Worm (Caenorhabditis elegans): ENCODE data around the gene srh-41.
"Not testable (repeated sequence)": the region's sequence is repeated elsewhere in the genome, so short reads cannot be mapped to it uniquely, and the experiment has no call there.

The srh-41 gene

DNA sequence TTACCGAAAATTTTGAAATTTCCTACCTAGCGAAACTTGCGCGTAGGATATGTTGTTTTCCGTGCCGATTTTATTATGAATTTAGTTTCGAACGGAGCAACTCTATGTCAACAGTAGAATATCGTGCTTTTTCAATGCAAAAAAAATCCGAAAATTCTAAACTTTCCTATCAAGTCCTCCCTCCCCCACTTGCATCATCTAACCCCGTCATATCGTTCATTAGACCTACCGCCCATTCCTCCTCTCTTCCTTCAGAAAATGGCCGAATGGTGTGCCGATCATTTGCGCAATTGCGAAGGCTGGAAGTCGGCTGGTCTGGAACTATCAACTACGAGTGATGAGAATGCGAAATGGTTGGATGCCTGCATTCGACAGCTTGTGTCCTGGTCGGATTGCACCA, 9.9 kb upstream of the srh-41 start, which contains the start of gene Y54G11A.7:
Gene Y54G11A.7, plus strand, starts transcription at position 256 of the 400 bp plus-strand sequence.
- TF ChIP-seq pha-4, elt-4, fax-1 (tag; optimal IDR thresholded peaks at IDR 0.05): not testable (repeated sequence)

DNA sequence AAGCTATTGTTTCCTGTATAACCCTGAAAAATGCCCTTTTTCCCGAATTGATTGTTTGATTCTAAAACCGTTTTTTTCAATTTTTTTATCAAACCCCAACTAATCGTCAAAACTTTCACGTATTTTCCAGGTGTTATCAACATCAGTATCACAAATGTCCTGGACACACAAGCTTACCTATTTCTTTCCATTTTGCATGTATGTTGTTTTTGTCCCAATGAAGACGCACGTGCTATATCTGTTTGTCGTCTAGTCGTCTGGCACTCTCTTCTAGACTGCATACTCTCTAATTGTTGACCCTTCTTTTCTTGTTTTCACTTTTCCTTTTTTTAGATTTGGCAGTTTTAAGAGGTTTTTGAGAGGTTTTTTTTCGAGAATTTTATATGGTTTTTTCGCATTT, 9.1 kb upstream of the srh-41 start:
- TF ChIP-seq fkh-10 (GFP tag; optimal IDR thresholded peaks at IDR 0.05): no peak
- peak; percentile 66 for TF ChIP-seq hlh-30 (tag; optimal IDR thresholded peaks at IDR 0.05; ENCODE audit: insufficient read depth)
- TF ChIP-seq nhr-232 (tag; optimal IDR thresholded peaks at IDR 0.05): no peak

DNA sequence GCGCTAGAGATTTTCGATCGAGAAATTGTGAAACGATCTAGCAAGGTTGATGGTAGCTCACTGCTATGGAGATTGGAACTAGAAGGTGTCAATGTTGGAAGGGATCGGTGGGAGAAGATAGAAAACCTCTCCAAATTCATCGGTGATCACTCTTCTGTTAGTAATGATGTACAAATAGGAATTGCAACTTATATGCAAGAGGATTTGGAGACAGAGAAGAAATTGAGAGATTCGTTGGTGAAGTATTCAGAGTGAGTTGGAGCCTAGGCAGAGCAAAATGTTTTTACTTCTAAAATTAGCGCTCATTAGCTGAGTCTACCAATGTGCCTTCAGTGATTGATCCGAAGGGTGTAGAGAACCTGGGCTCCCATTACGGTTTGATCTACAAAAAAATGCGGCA, 7.2 kb upstream of the srh-41 start:
- TF ChIP-seq ahr-1 (tag; optimal IDR thresholded peaks at IDR 0.05) (no peak), K09A11.1 (tag; optimal IDR thresholded peaks at IDR 0.05; ENCODE audit: insufficient read depth) (no peak), C08G9.2 (tag; optimal IDR thresholded peaks at IDR 0.05) (no peak), pha-2 (tag; optimal IDR thresholded peaks at IDR 0.05) (no peak), ttx-3 (tag; optimal IDR thresholded peaks at IDR 0.05) (no peak), ceh-9 (tag; optimal IDR thresholded peaks at IDR 0.05) (no peak), syd-9 (tag; optimal IDR thresholded peaks at IDR 0.05) (no peak), pqm-1 (tag; optimal IDR thresholded peaks at IDR 0.05) (no peak), ceh-31 (tag; optimal IDR thresholded peaks at IDR 0.05) (no peak), unc-86 (tag; optimal IDR thresholded peaks at IDR 0.05) (no peak), tbx-7 (tag; optimal IDR thresholded peaks at IDR 0.05) (no peak)

DNA sequence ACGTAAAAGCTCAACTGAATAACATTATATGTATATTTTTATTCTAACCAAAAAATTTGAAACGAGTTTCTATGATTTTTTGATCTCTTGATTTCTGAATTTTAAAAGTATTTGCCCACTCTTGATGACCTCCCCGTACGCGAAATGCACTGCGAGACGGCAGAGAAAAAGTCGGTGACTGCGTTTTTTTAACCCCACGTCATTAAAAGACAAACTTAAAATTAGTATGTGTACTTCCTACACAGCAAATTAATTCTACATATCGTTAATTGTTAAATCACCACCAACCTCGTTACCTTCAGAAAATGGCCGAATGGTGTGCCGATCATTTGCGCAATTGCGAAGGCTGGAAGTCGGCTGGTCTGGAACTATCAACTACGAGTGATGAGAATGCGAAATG, 5.3 kb upstream of the srh-41 start, which contains the start of gene Y54G11A.4:
Gene Y54G11A.4, plus strand, starts transcription at position 301 of the 400 bp plus-strand sequence.
- TF ChIP-seq hlh-30 (tag; optimal IDR thresholded peaks at IDR 0.05; ENCODE audit: insufficient read depth): no peak
- TF ChIP-seq fax-1 (tag; optimal IDR thresholded peaks at IDR 0.05): no peak
- TF ChIP-seq hlh-8 (tag; optimal IDR thresholded peaks at IDR 0.05): no peak
- no peak for TF ChIP-seq ceh-45 (GFP tag; IDR thresholded peaks at IDR 0.05)
- no peak for TF ChIP-seq ttx-3 (tag; optimal IDR thresholded peaks at IDR 0.05)
- TF ChIP-seq C38D4.7 (GFP tag; optimal IDR thresholded peaks at IDR 0.05): no peak
- TF ChIP-seq pqm-1 (tag; optimal IDR thresholded peaks at IDR 0.05): no peak
- no peak for TF ChIP-seq ceh-19 (GFP tag; optimal IDR thresholded peaks at IDR 0.05)
- no peak for TF ChIP-seq pros-1 (tag; optimal IDR thresholded peaks at IDR 0.05)
- TF ChIP-seq zip-5 (tag; optimal IDR thresholded peaks at IDR 0.05): no peak
- no peak for TF ChIP-seq dve-1 (tag; optimal IDR thresholded peaks at IDR 0.05)
- no peak for TF ChIP-seq syd-9 (tag; optimal IDR thresholded peaks at IDR 0.05)
- no peak for TF ChIP-seq pha-4 (tag; optimal IDR thresholded peaks at IDR 0.05)

DNA sequence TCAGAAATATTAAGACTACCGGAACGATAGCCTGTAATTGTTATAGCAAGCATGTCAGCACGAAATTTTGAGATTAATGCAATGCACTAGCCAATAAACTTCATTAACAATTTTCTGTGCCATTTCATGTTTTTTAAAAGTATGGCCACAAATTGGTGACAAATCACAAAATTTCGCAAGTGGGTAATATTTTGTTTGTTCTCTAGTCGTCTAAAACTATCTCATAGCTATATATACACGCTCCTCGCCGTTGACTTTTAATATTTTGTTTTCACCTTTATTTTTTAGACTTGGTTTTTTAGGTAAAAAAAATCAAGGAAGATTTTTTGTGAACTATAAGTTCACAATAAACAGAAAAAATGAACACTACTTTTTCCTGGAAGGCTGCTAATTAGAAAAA, 3.7 kb upstream of the srh-41 start:
- TF ChIP-seq ama-1 (optimal IDR thresholded peaks at IDR 0.05) (no peak), che-1 (tag; optimal IDR thresholded peaks at IDR 0.05) (no peak), nhr-232 (tag; optimal IDR thresholded peaks at IDR 0.05) (no peak), dve-1 (tag; optimal IDR thresholded peaks at IDR 0.05) (no peak), elt-2 (tag; optimal IDR thresholded peaks at IDR 0.05) (no peak), elt-4 (tag; optimal IDR thresholded peaks at IDR 0.05) (no peak), sox-4 (tag; optimal IDR thresholded peaks at IDR 0.05) (no peak), rnt-1 (tag; optimal IDR thresholded peaks at IDR 0.05) (no peak), K02D7.2 (tag; optimal IDR thresholded peaks at IDR 0.05) (no peak), ceh-34 (tag; optimal IDR thresholded peaks at IDR 0.05) (no peak), nhr-11 (tag; optimal IDR thresholded peaks at IDR 0.05) (no peak), pat-9 (tag; optimal IDR thresholded peaks at IDR 0.05) (no peak), ceh-22 (tag; optimal IDR thresholded peaks at IDR 0.05) (no peak), ceh-31 (tag; optimal IDR thresholded peaks at IDR 0.05) (no peak), F13H6.1 (tag; optimal IDR thresholded peaks at IDR 0.05) (no peak)
